Fruit fly (Drosophila melanogaster) whole organism, embryonic: ENCODE data around the gene RpL24.
A peak's percentile ranks its signal among the peaks of the same experiment; 100 is the strongest.

Experiments used
- Atf3 ChIP-seq: fragments of 200-800 bp; sonication (Bioruptor generic); optimal IDR thresholded peaks from 3 replicates; lab custom pipeline; 2016; ENCODE audit warnings: missing biosample characterization, missing genetic modification characterization
- CG10209 ChIP-seq: fragments of 200-800 bp; sonication (Bioruptor generic); optimal IDR thresholded peaks from 3 replicates; lab custom pipeline; 2017; ENCODE audit warnings: missing biosample characterization, mild to moderate bottlenecking, missing genetic modification characterization, missing genetic modification reagents
- CG10321 ChIP-seq: fragments of 200-800 bp; sonication (Bioruptor generic); IDR thresholded peaks from 2 replicates; pipeline ENCODE4 v1.3.6; 2022; ENCODE audit warnings: missing biosample characterization, missing genetic modification characterization
- CG11398 ChIP-seq: fragments of 200-800 bp; sonication (Bioruptor generic); optimal IDR thresholded peaks from 2 replicates; lab custom pipeline; 2016; ENCODE audit warnings: missing biosample characterization, missing genetic modification characterization
- CG11456 ChIP-seq: fragments of 200-800 bp; sonication (Bioruptor generic); IDR thresholded peaks from 3 replicates; pipeline ENCODE4 v1.3.6; 2022; ENCODE audit warnings: missing biosample characterization, missing genetic modification characterization
- CG12071 ChIP-seq: fragments of 200-800 bp; sonication (Bioruptor generic); optimal IDR thresholded peaks from 3 replicates; lab custom pipeline; 2018; ENCODE audit warnings: missing biosample characterization, mild to moderate bottlenecking, missing genetic modification characterization
- CG12219 ChIP-seq: fragments of 200-800 bp; sonication (Bioruptor generic); optimal IDR thresholded peaks from 3 replicates; lab custom pipeline; 2018; ENCODE audit warnings: missing biosample characterization, mild to moderate bottlenecking, missing genetic modification characterization
- CG14014 ChIP-seq: fragments of 200-800 bp; sonication (Bioruptor generic); IDR thresholded peaks from 2 replicates; pipeline ENCODE4 v1.3.6; 2022; ENCODE audit warnings: missing biosample characterization, missing genetic modification characterization
- CG15011 ChIP-seq: fragments of 200-800 bp; sonication (Bioruptor generic); optimal IDR thresholded peaks from 3 replicates; lab custom pipeline; 2018; ENCODE audit warnings: missing biosample characterization, mild to moderate bottlenecking, missing genetic modification characterization
- CG15514 ChIP-seq: fragments of 200-800 bp; sonication (Bioruptor generic); optimal IDR thresholded peaks from 3 replicates; lab custom pipeline; 2017; ENCODE audit warnings: missing biosample characterization, missing genetic modification characterization, mild to moderate bottlenecking, moderate library complexity, missing genetic modification reagents
- CG16815 ChIP-seq: fragments of 200-800 bp; sonication (Bioruptor generic); optimal IDR thresholded peaks from 3 replicates; lab custom pipeline; 2017; ENCODE audit warnings: missing biosample characterization, mild to moderate bottlenecking, missing genetic modification characterization
- CG18011 ChIP-seq: fragments of 200-800 bp; sonication (Bioruptor generic); optimal IDR thresholded peaks from 2 replicates; lab custom pipeline; 2017; ENCODE audit warnings: missing biosample characterization, missing genetic modification characterization, mild to moderate bottlenecking, moderate library complexity, missing genotype
- CG18476 ChIP-seq: fragments of 200-800 bp; sonication (Bioruptor generic); optimal IDR thresholded peaks from 2 replicates; lab custom pipeline; 2016; ENCODE audit warnings: missing biosample characterization, mild to moderate bottlenecking, missing genetic modification characterization
- CG18764 ChIP-seq: fragments of 200-800 bp; sonication (Bioruptor generic); optimal IDR thresholded peaks from 3 replicates; lab custom pipeline; 2016; ENCODE audit warnings: missing biosample characterization, missing genetic modification characterization
- CG2129 ChIP-seq: fragments of 200-800 bp; sonication (Bioruptor generic); IDR thresholded peaks from 2 replicates; pipeline ENCODE4 v1.3.6; 2022; ENCODE audit warnings: missing biosample characterization, missing genetic modification characterization; ENCODE audit not compliant: partially characterized antibody
- CG2202 ChIP-seq: fragments of 200-800 bp; sonication (Bioruptor generic); optimal IDR thresholded peaks from 2 replicates; lab custom pipeline; 2018; ENCODE audit warnings: missing biosample characterization, mild to moderate bottlenecking, missing genetic modification characterization
- CG2712 ChIP-seq: fragments of 200-800 bp; optimal IDR thresholded peaks from 3 replicates; lab custom pipeline; 2019; ENCODE audit warnings: missing biosample characterization, mild to moderate bottlenecking, missing genetic modification characterization, moderate library complexity
- CG30020 ChIP-seq: fragments of 200-800 bp; optimal IDR thresholded peaks from 2 replicates; lab custom pipeline; 2019; ENCODE audit warnings: missing biosample characterization, mild to moderate bottlenecking, missing genetic modification characterization, moderate library complexity
- CG31224 ChIP-seq: fragments of 200-800 bp; sonication (Bioruptor generic); IDR thresholded peaks from 2 replicates; pipeline ENCODE4 v1.3.6; 2022; ENCODE audit warnings: missing biosample characterization, missing genetic modification characterization
- CG31388 ChIP-seq: fragments of 200-800 bp; sonication (Bioruptor generic); optimal IDR thresholded peaks from 2 replicates; lab custom pipeline; 2016; ENCODE audit warnings: missing biosample characterization, missing genetic modification characterization
- CG4854 ChIP-seq: fragments of 200-800 bp; sonication (Bioruptor generic); optimal IDR thresholded peaks from 2 replicates; lab custom pipeline; 2016; ENCODE audit warnings: missing biosample characterization, missing genetic modification characterization, inconsistent platforms
- CG5180 ChIP-seq: fragments of 200-800 bp; sonication (Bioruptor generic); optimal IDR thresholded peaks from 3 replicates; lab custom pipeline; 2017; ENCODE audit warnings: missing biosample characterization, missing genetic modification characterization, mild to moderate bottlenecking, moderate library complexity, missing genetic modification reagents
- CG6765 ChIP-seq: fragments of 200-800 bp; sonication (Bioruptor generic); optimal IDR thresholded peaks from 3 replicates; lab custom pipeline; 2017; ENCODE audit warnings: missing biosample characterization, mild to moderate bottlenecking, missing genetic modification characterization
- CG6791 ChIP-seq: fragments of 200-800 bp; sonication (Bioruptor generic); IDR thresholded peaks from 3 replicates; pipeline ENCODE4 v1.3.6; 2022; ENCODE audit warnings: missing biosample characterization, missing genetic modification characterization; ENCODE audit not compliant: partially characterized antibody
- CG7357 ChIP-seq: fragments of 200-800 bp; sonication (Bioruptor generic); IDR thresholded peaks from 3 replicates; pipeline ENCODE4 v1.3.6; 2022; ENCODE audit warnings: missing biosample characterization, missing genetic modification characterization
- CG9876 ChIP-seq: fragments of 200-800 bp; sonication (Bioruptor generic); optimal IDR thresholded peaks from 2 replicates; lab custom pipeline; 2016; ENCODE audit warnings: missing biosample characterization, missing genetic modification characterization
- HHEX ChIP-seq: fragments of 200-800 bp; sonication (Bioruptor generic); optimal IDR thresholded peaks from 3 replicates; lab custom pipeline; 2017; ENCODE audit warnings: missing biosample characterization, mild to moderate bottlenecking, missing genetic modification characterization, missing genetic modification reagents
- Pdp1 ChIP-seq, 2 experiments: fragments of 200-800 bp; sonication (Bioruptor generic); optimal IDR thresholded peaks; 3 replicates each; lab custom pipeline; 2016; ENCODE audit warnings: missing biosample characterization in 2 of 2, missing genetic modification characterization in 2 of 2, mild to moderate bottlenecking in 1 of 2, moderate library complexity in 1 of 2
- Sin3A ChIP-seq: fragments of >200 bp; optimal IDR thresholded peaks from 2 replicates; lab custom pipeline; 2018
- Sox102F ChIP-seq: fragments of 200-800 bp; sonication (Bioruptor generic); optimal IDR thresholded peaks from 2 replicates; lab custom pipeline; 2018; ENCODE audit warnings: missing biosample characterization, mild to moderate bottlenecking, missing genetic modification characterization, moderate library complexity
- Sry-β ChIP-seq: fragments of 200-800 bp; sonication (Bioruptor generic); optimal IDR thresholded peaks from 2 replicates; lab custom pipeline; 2018; ENCODE audit warnings: missing biosample characterization, mild to moderate bottlenecking, missing genetic modification characterization, moderate library complexity
- Xbp1 ChIP-seq: fragments of 200-800 bp; sonication (Bioruptor generic); optimal IDR thresholded peaks from 3 replicates; lab custom pipeline; 2016; ENCODE audit warnings: missing biosample characterization, mild to moderate bottlenecking, missing genetic modification characterization
- bigmax ChIP-seq: fragments of 200-800 bp; sonication (Bioruptor generic); optimal IDR thresholded peaks from 2 replicates; lab custom pipeline; 2018; ENCODE audit warnings: missing biosample characterization, mild to moderate bottlenecking, missing genetic modification characterization
- cato ChIP-seq: fragments of 200-800 bp; sonication (Bioruptor generic); optimal IDR thresholded peaks from 2 replicates; lab custom pipeline; 2016; ENCODE audit warnings: missing biosample characterization, missing genetic modification characterization, borderline replicate concordance
- chn ChIP-seq: fragments of 200-800 bp; sonication (Bioruptor generic); optimal IDR thresholded peaks from 2 replicates; lab custom pipeline; 2016; ENCODE audit warnings: missing biosample characterization, missing genetic modification characterization
- dm ChIP-seq: fragments of 200-800 bp; sonication (Bioruptor generic); optimal IDR thresholded peaks from 3 replicates; lab custom pipeline; 2016; ENCODE audit warnings: missing biosample characterization, missing genetic modification characterization
- gfzf ChIP-seq: fragments of 200-800 bp; sonication (Bioruptor generic); optimal IDR thresholded peaks from 2 replicates; lab custom pipeline; 2016; ENCODE audit warnings: missing biosample characterization, mild to moderate bottlenecking, missing genetic modification characterization, moderate library complexity
- hb ChIP-seq: fragments of 200-800 bp; sonication (Bioruptor generic); IDR thresholded peaks from 3 replicates; pipeline ENCODE4 v1.3.6; 2022; ENCODE audit warnings: missing biosample characterization, missing genetic modification characterization; ENCODE audit not compliant: partially characterized antibody
- ind ChIP-seq: fragments of 200-800 bp; sonication (Bioruptor generic); optimal IDR thresholded peaks from 3 replicates; lab custom pipeline; 2016; ENCODE audit warnings: missing biosample characterization, missing genetic modification characterization
- jigr1 ChIP-seq: fragments of 200-800 bp; sonication (Bioruptor generic); IDR thresholded peaks from 3 replicates; pipeline ENCODE4 v1.3.6; 2022; ENCODE audit warnings: missing biosample characterization, missing genetic modification characterization
- mld ChIP-seq: fragments of 200-800 bp; sonication (Bioruptor generic); IDR thresholded peaks from 3 replicates; pipeline ENCODE4 v1.3.6; 2022; ENCODE audit warnings: missing biosample characterization, missing genetic modification characterization; ENCODE audit not compliant: partially characterized antibody
- nerfin-1 ChIP-seq: fragments of 200-800 bp; sonication (Bioruptor generic); optimal IDR thresholded peaks from 3 replicates; lab custom pipeline; 2019; ENCODE audit warnings: missing biosample characterization, mild to moderate bottlenecking, missing genetic modification characterization, moderate library complexity
- org-1 ChIP-seq: fragments of 200-800 bp; sonication (Bioruptor generic); optimal IDR thresholded peaks from 2 replicates; lab custom pipeline; 2017; ENCODE audit warnings: missing biosample characterization, missing genetic modification characterization
- otp ChIP-seq: fragments of 200-800 bp; sonication (Bioruptor generic); IDR thresholded peaks from 3 replicates; pipeline ENCODE4, ENCODE4 v1.3.6; 2022; ENCODE audit warnings: missing biosample characterization, missing genetic modification characterization
- pnt ChIP-seq: fragments of 200-800 bp; sonication (Bioruptor generic); optimal IDR thresholded peaks from 3 replicates; lab custom pipeline; 2016; ENCODE audit warnings: missing biosample characterization, missing genetic modification characterization
- rib ChIP-seq: fragments of 200-800 bp; sonication (Bioruptor generic); IDR thresholded peaks from 2 replicates; pipeline ENCODE4 v1.3.6; 2022; ENCODE audit warnings: missing biosample characterization, missing genetic modification characterization
- seq ChIP-seq: fragments of 200-800 bp; sonication (Bioruptor generic); IDR thresholded peaks from 2 replicates; pipeline ENCODE4 v1.3.6; 2022; ENCODE audit warnings: missing biosample characterization, missing genetic modification characterization
- tap ChIP-seq: fragments of 200-800 bp; optimal IDR thresholded peaks from 3 replicates; lab custom pipeline; 2019; ENCODE audit warnings: missing biosample characterization, mild to moderate bottlenecking, missing genetic modification characterization, moderate library complexity
- unpg ChIP-seq: fragments of 200-800 bp; sonication (Bioruptor generic); optimal IDR thresholded peaks from 3 replicates; lab custom pipeline; 2018; ENCODE audit warnings: missing biosample characterization, mild to moderate bottlenecking, missing genetic modification characterization, moderate library complexity

RpL24 gene

DNA sequence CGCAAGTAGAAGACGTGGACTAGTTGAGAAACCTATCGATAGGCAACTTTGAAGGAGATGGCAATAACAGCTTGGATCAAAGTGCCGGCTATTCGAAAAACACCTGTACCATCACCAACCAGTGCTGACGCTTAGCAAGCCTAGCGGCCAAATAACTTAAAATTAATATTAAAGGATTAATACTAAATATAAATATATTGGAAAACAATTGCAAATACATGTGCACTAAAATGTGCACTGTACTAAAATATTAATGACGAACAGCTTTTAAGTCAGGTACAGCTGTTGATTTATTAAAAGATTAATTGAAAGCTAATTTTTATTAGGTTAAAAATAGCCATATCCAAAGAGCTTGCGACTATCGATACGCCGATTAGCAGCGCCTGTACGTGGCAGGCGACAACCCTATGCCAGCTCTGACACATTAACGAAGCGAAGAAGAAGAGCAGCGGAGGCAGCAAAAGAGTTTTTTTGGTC is 16.4 kb downstream of the RpL24 start, which contains the start of the genes CG9302 and beta'COP (continued):
- TF ChIP-seq jigr1 (GFP tag; lab: Robert Waterston, UW) (peak; percentile 61; the same call in 2 of the 3 replicates), CG12071 (no peak), tap (no peak), CG2712 (tag; lab: Kevin White, UChicago) (peak; percentile 81), CG16815 (GFP tag; lab: Kevin White, UChicago) (peak; percentile 65), CG7357 (GFP tag; lab: Robert Waterston, UW) (peak; percentile 56; the same call in 1 of the 3 replicates), dm (GFP tag; lab: Kevin White, UChicago) (peak; percentile 37), Sox102F (GFP tag; lab: Kevin White, UChicago) (no peak), ind (GFP tag; lab: Kevin White, UChicago) (peak; percentile 73), CG10321 (GFP tag; lab: Robert Waterston, UW) (no peak), CG2202 (tag; lab: Kevin White, UChicago) (peak; percentile 10), CG31388 (GFP tag; lab: Kevin White, UChicago) (no peak), CG11456 (peak; percentile 68; the same call in 1 of the 3 replicates), CG9876 (GFP tag; lab: Kevin White, UChicago) (peak; percentile 34), CG4854 (GFP tag; lab: Kevin White, UChicago) (peak; percentile 31), rib (GFP tag; lab: Robert Waterston, UW) (0 out of 2 replicates have a peak, but pooled peaks have one; percentile 23), seq (GFP tag; lab: Robert Waterston, UW) (no peak), otp (GFP tag; lab: Robert Waterston, UW) (no peak), CG18011 (GFP tag; lab: Kevin White, UChicago) (peak; percentile 24), chn (peak; percentile 39), HHEX (GFP tag; lab: Kevin White, UChicago) (peak; percentile 54), gfzf (GFP tag; lab: Kevin White, UChicago) (no peak), CG2129 (GFP tag; lab: Robert Waterston, UW) (no peak), hb (GFP tag; lab: Robert Waterston, UW) (0 out of 3 replicates have a peak, but pooled peaks have one; percentile 21), nerfin-1 (peak; percentile 49), Atf3 (no peak), CG31224 (peak; percentile 42; the same call in 1 of the 2 replicates), CG12219 (no peak), CG5180 (GFP tag; lab: Kevin White, UChicago) (no peak), CG14014 (GFP tag; lab: Robert Waterston, UW) (no peak; the same call in 1 of the 2 replicates), cato (GFP tag; lab: Kevin White, UChicago) (peak; percentile 50), Xbp1 (peak; percentile 83), CG15514 (GFP tag; lab: Kevin White, UChicago) (peak; percentile 67), CG11398 (GFP tag; lab: Kevin White, UChicago) (no peak), CG18476 (GFP tag; lab: Kevin White, UChicago) (peak; percentile 32), Sin3A (lab: Kevin White, UChicago) (peak; percentile 83), bigmax (GFP tag; lab: Kevin White, UChicago) (peak; percentile 31), CG10209 (peak; percentile 69), unpg (GFP tag; lab: Kevin White, UChicago) (peak; percentile 58), CG6765 (no peak), mld (no peak), CG15011 (GFP tag; lab: Kevin White, UChicago) (no peak), org-1 (no peak), CG30020 (peak; percentile 69), pnt (GFP tag; lab: Kevin White, UChicago) (no peak), CG18764 (GFP tag; lab: Kevin White, UChicago) (peak; percentile 39), CG6791 (peak; percentile 58; the same call in 1 of the 3 replicates), Pdp1 (GFP tag; optimal IDR thresholded peaks at IDR 0.05; lab: Kevin White, UChicago) (peak; percentile 15 to 57), Sry-β (GFP tag; lab: Kevin White, UChicago) (peak; percentile 98)
